Fruit fly (Drosophila melanogaster) whole organism, embryonic: ENCODE results near the gene MESK4.

Source experiments
- Adf1 ChIP-seq: fragments of 200-800 bp; sonication (Bioruptor generic); IDR thresholded peaks from 2 replicates; pipeline ENCODE4 v1.3.6; 2022; ENCODE audit warnings: missing biosample characterization, missing genetic modification characterization
- CG10147 ChIP-seq: fragments of 200-800 bp; sonication (Bioruptor generic); optimal IDR thresholded peaks from 2 replicates; lab custom pipeline; 2019; ENCODE audit warnings: missing biosample characterization, mild to moderate bottlenecking, missing genetic modification characterization, moderate library complexity
- CG10366 ChIP-seq: fragments of 200-800 bp; sonication (Bioruptor generic); IDR thresholded peaks from 2 replicates; pipeline ENCODE4 v1.3.6; 2022; ENCODE audit warnings: missing biosample characterization, missing genetic modification characterization
- CG12071 ChIP-seq: fragments of 200-800 bp; sonication (Bioruptor generic); optimal IDR thresholded peaks from 3 replicates; lab custom pipeline; 2018; ENCODE audit warnings: missing biosample characterization, mild to moderate bottlenecking, missing genetic modification characterization
- CG1233 ChIP-seq: fragments of 200-800 bp; sonication (Bioruptor generic); optimal IDR thresholded peaks from 4 replicates; lab custom pipeline; 2018; ENCODE audit warnings: missing biosample characterization, mild to moderate bottlenecking, missing genetic modification characterization
- CG14860 ChIP-seq: fragments of 200-800 bp; sonication (Bioruptor generic); IDR thresholded peaks from 3 replicates; pipeline ENCODE4 v1.3.6; 2022; ENCODE audit warnings: missing biosample characterization, missing genetic modification characterization; ENCODE audit not compliant: partially characterized antibody
- CG17361 ChIP-seq: fragments of 200-800 bp; sonication (Bioruptor generic); IDR thresholded peaks from 3 replicates; pipeline ENCODE4 v1.3.6; 2022; ENCODE audit warnings: missing biosample characterization, missing genetic modification characterization
- CG18599 ChIP-seq: fragments of 200-800 bp; sonication (Bioruptor generic); optimal IDR thresholded peaks from 3 replicates; lab custom pipeline; 2017; ENCODE audit warnings: missing biosample characterization, missing genetic modification characterization, mild to moderate bottlenecking, moderate library complexity, missing genetic modification reagents
- CG18764 ChIP-seq: fragments of 200-800 bp; sonication (Bioruptor generic); optimal IDR thresholded peaks from 3 replicates; lab custom pipeline; 2016; ENCODE audit warnings: missing biosample characterization, missing genetic modification characterization
- CG2120 ChIP-seq: fragments of 200-800 bp; sonication (Bioruptor generic); optimal IDR thresholded peaks from 3 replicates; lab custom pipeline; 2016; ENCODE audit warnings: missing biosample characterization, missing genetic modification characterization
- CG2678 ChIP-seq: fragments of 200-800 bp; sonication (Bioruptor generic); optimal IDR thresholded peaks from 3 replicates; lab custom pipeline; 2019; ENCODE audit warnings: missing biosample characterization, mild to moderate bottlenecking, missing genetic modification characterization, moderate library complexity
- CG30020 ChIP-seq: fragments of 200-800 bp; optimal IDR thresholded peaks from 2 replicates; lab custom pipeline; 2019; ENCODE audit warnings: missing biosample characterization, mild to moderate bottlenecking, missing genetic modification characterization, moderate library complexity
- CG34422 ChIP-seq: fragments of 200-800 bp; sonication (Bioruptor generic); IDR thresholded peaks from 3 replicates; pipeline ENCODE4 v1.3.6; 2022; ENCODE audit warnings: missing biosample characterization, missing genetic modification characterization
- CG4424 ChIP-seq: fragments of 200-800 bp; sonication (Bioruptor generic); optimal IDR thresholded peaks from 3 replicates; lab custom pipeline; 2016; ENCODE audit warnings: missing biosample characterization, missing genetic modification characterization
- CG6175 ChIP-seq: fragments of 200-800 bp; sonication (Bioruptor generic); IDR thresholded peaks from 3 replicates; pipeline ENCODE4 v1.3.6; 2022; ENCODE audit warnings: missing biosample characterization, missing genetic modification characterization
- CG6765 ChIP-seq: fragments of 200-800 bp; sonication (Bioruptor generic); optimal IDR thresholded peaks from 3 replicates; lab custom pipeline; 2017; ENCODE audit warnings: missing biosample characterization, mild to moderate bottlenecking, missing genetic modification characterization
- CG7928 ChIP-seq: fragments of 200-800 bp; sonication (Bioruptor generic); optimal IDR thresholded peaks from 2 replicates; lab custom pipeline; 2017; ENCODE audit warnings: missing biosample characterization, mild to moderate bottlenecking, missing genetic modification characterization
- D ChIP-seq, 2 experiments: fragments of 200-800 bp in 1 of 2; fragments of >200 bp in 1 of 2; sonication (Bioruptor generic) in 1 of 2; optimal IDR thresholded peaks; 2 replicates in 1 of 2; 3 replicates in 1 of 2; lab custom pipeline; 2017; ENCODE audit warnings: mild to moderate bottlenecking in 1 of 2, missing biosample characterization in 1 of 2, missing genetic modification characterization in 1 of 2, missing genetic modification reagents in 1 of 2
- Deaf1 ChIP-seq: fragments of 200-800 bp; optimal IDR thresholded peaks from 3 replicates; lab custom pipeline; 2019; ENCODE audit warnings: missing biosample characterization, mild to moderate bottlenecking, missing genetic modification characterization, moderate library complexity
- Dip3 ChIP-seq: fragments of 200-800 bp; sonication (Bioruptor generic); optimal IDR thresholded peaks from 3 replicates; lab custom pipeline; 2016; ENCODE audit warnings: missing biosample characterization, missing genetic modification characterization
- Doc3 ChIP-seq: fragments of 200-800 bp; sonication (Bioruptor generic); IDR thresholded peaks from 3 replicates; pipeline ENCODE4 v1.3.6; 2022; ENCODE audit warnings: missing biosample characterization, missing genetic modification characterization; ENCODE audit not compliant: partially characterized antibody
- Dp ChIP-seq: fragments of 200-800 bp; sonication (Bioruptor generic); optimal IDR thresholded peaks from 2 replicates; lab custom pipeline; 2018; ENCODE audit warnings: missing biosample characterization, mild to moderate bottlenecking, missing genetic modification characterization, moderate library complexity
- Ets65A ChIP-seq: fragments of 200-800 bp; sonication (Bioruptor generic); peaks from one replicate; lab custom pipeline; 2016; ENCODE audit warnings: missing biosample characterization, missing genetic modification characterization
- GATAe ChIP-seq: fragments of 200-800 bp; sonication (Bioruptor generic); conservative IDR thresholded peaks from 2 replicates; pipeline ENCODE4 v1.3.6; 2022; ENCODE audit warnings: missing biosample characterization, missing genetic modification characterization
- HLH3B ChIP-seq: fragments of 200-800 bp; sonication (Bioruptor generic); IDR thresholded peaks from 2 replicates; pipeline ENCODE4 v1.3.6; 2022; ENCODE audit warnings: missing biosample characterization, missing genetic modification characterization
- MESR4 ChIP-seq: fragments of 200-800 bp; sonication (Bioruptor generic); optimal IDR thresholded peaks from 2 replicates; lab custom pipeline; 2018; ENCODE audit warnings: missing biosample characterization, mild to moderate bottlenecking, missing genetic modification characterization, moderate library complexity
- Max ChIP-seq: fragments of 200-800 bp; sonication (Bioruptor generic); optimal IDR thresholded peaks from 2 replicates; lab custom pipeline; 2016; ENCODE audit warnings: missing biosample characterization, mild to moderate bottlenecking, missing genetic modification characterization
- NC2α ChIP-seq: fragments of 200-800 bp; sonication (Bioruptor generic); optimal IDR thresholded peaks from 2 replicates; lab custom pipeline; 2016; ENCODE audit warnings: missing biosample characterization, missing genetic modification characterization
- NC2β ChIP-seq: fragments of 200-800 bp; sonication (Bioruptor generic); optimal IDR thresholded peaks from 2 replicates; lab custom pipeline; 2016; ENCODE audit warnings: missing biosample characterization, missing genetic modification characterization
- Oli ChIP-seq: fragments of 200-800 bp; sonication (Bioruptor generic); optimal IDR thresholded peaks from 2 replicates; lab custom pipeline; 2018; ENCODE audit warnings: missing biosample characterization, mild to moderate bottlenecking, missing genetic modification characterization, moderate library complexity
- Rx ChIP-seq: fragments of 200-800 bp; sonication (Bioruptor generic); IDR thresholded peaks from 2 replicates; pipeline ENCODE4 v1.3.6; 2022; ENCODE audit warnings: missing biosample characterization, missing genetic modification characterization
- Sox102F ChIP-seq: fragments of 200-800 bp; sonication (Bioruptor generic); optimal IDR thresholded peaks from 2 replicates; lab custom pipeline; 2018; ENCODE audit warnings: missing biosample characterization, mild to moderate bottlenecking, missing genetic modification characterization, moderate library complexity
- Ssrp ChIP-seq: fragments of 200-800 bp; sonication (Bioruptor generic); optimal IDR thresholded peaks from 2 replicates; lab custom pipeline; 2018; ENCODE audit warnings: missing biosample characterization, mild to moderate bottlenecking, missing genetic modification characterization, moderate library complexity
- ab ChIP-seq: fragments of 200-800 bp; sonication (Bioruptor generic); optimal IDR thresholded peaks from 2 replicates; lab custom pipeline; 2016; ENCODE audit warnings: missing biosample characterization, missing genetic modification characterization
- al ChIP-seq: fragments of 200-800 bp; sonication (Bioruptor generic); IDR thresholded peaks from 2 replicates; pipeline ENCODE4 v1.3.6; 2022; ENCODE audit warnings: missing biosample characterization, missing genetic modification characterization
- amos ChIP-seq: fragments of 200-800 bp; sonication (Bioruptor generic); IDR thresholded peaks from 2 replicates; pipeline ENCODE4 v1.3.6; 2022; ENCODE audit warnings: missing biosample characterization, missing genetic modification characterization; ENCODE audit not compliant: partially characterized antibody
- bbx ChIP-seq: fragments of 200-800 bp; sonication (Bioruptor generic); IDR thresholded peaks from 2 replicates; pipeline ENCODE4 v1.3.6; 2022; ENCODE audit warnings: missing biosample characterization, missing genetic modification characterization; ENCODE audit not compliant: partially characterized antibody
- br ChIP-seq: fragments of >200 bp; optimal IDR thresholded peaks from 2 replicates; lab custom pipeline; 2017
- crol ChIP-seq: fragments of 200-800 bp; sonication (Bioruptor generic); IDR thresholded peaks from 2 replicates; pipeline ENCODE4 v1.3.6; 2022; ENCODE audit warnings: missing biosample characterization, missing genetic modification characterization
- da ChIP-seq: fragments of 200-800 bp; sonication (Bioruptor generic); optimal IDR thresholded peaks from 2 replicates; lab custom pipeline; 2016; ENCODE audit warnings: missing biosample characterization, missing genetic modification characterization
- danr ChIP-seq: fragments of 200-800 bp; sonication (Bioruptor generic); IDR thresholded peaks from 2 replicates; pipeline ENCODE4 v1.3.6; 2022; ENCODE audit warnings: missing biosample characterization, missing genetic modification characterization
- fd64A ChIP-seq: fragments of 200-800 bp; sonication (Bioruptor generic); optimal IDR thresholded peaks from 3 replicates; lab custom pipeline; 2018; ENCODE audit warnings: missing biosample characterization, mild to moderate bottlenecking, missing genetic modification characterization
- fru ChIP-seq: fragments of >200 bp; optimal IDR thresholded peaks from 2 replicates; lab custom pipeline; 2017
- gcm2 ChIP-seq: fragments of 200-800 bp; sonication (Bioruptor generic); optimal IDR thresholded peaks from 2 replicates; lab custom pipeline; 2016; ENCODE audit warnings: missing biosample characterization, missing genetic modification characterization
- grau ChIP-seq: fragments of 200-800 bp; optimal IDR thresholded peaks from 3 replicates; lab custom pipeline; 2019; ENCODE audit warnings: missing biosample characterization, mild to moderate bottlenecking, missing genetic modification characterization, moderate library complexity
- h ChIP-seq: fragments of >200 bp; optimal IDR thresholded peaks from 2 replicates; lab custom pipeline; 2017
- p53 ChIP-seq: fragments of 200-800 bp; sonication (Bioruptor generic); optimal IDR thresholded peaks from 2 replicates; lab custom pipeline; 2016; ENCODE audit warnings: missing biosample characterization, missing genetic modification characterization
- pan ChIP-seq, 4 experiments: fragments of >200 bp in 3 of 4; fragments of 200-800 bp in 1 of 4; sonication (Bioruptor generic) in 1 of 4; optimal IDR thresholded peaks in 3 of 4; IDR thresholded peaks in 1 of 4; 2 replicates each; pipeline versions ENCODE4 v1.3.6 to Lab custom; 2017 to 2022; ENCODE audit warnings: missing biosample characterization in 2 of 4, missing genetic modification characterization in 2 of 4, mixed read lengths in 1 of 4
- slbo ChIP-seq: fragments of 200-800 bp; sonication (Bioruptor generic); IDR thresholded peaks from 2 replicates; pipeline ENCODE4 v1.3.6; 2022; ENCODE audit warnings: missing biosample characterization, missing genetic modification characterization
- tio ChIP-seq: fragments of 200-800 bp; sonication (Bioruptor generic); optimal IDR thresholded peaks from 2 replicates; lab custom pipeline; 2017; ENCODE audit warnings: missing biosample characterization, missing genetic modification characterization, inconsistent platforms
- z ChIP-seq: fragments of 200-800 bp; sonication (Bioruptor generic); IDR thresholded peaks from 3 replicates; pipeline ENCODE4 v1.3.6; 2022; ENCODE audit warnings: missing biosample characterization, missing genetic modification characterization
- zfh1 ChIP-seq: fragments of 200-800 bp; sonication (Bioruptor generic); IDR thresholded peaks from 3 replicates; pipeline ENCODE4 v1.3.6; 2022; ENCODE audit warnings: missing biosample characterization, missing genetic modification characterization

MESK4 gene

dm6 chr3R:16991781-16992180, 3.2 kb downstream of the MESK4 start, which contains the start of gene EMC2B (continued):
- TF ChIP-seq CG2120 (GFP tag; lab: Kevin White, UChicago) (peak; percentile 69), MESR4 (GFP tag; lab: Kevin White, UChicago) (peak; percentile 53), CG7928 (GFP tag; lab: Kevin White, UChicago) (no peak), NC2β (peak; percentile 17), tio (no peak), grau (tag; lab: Kevin White, UChicago) (peak; percentile 34), GATAe (GFP tag; lab: Robert Waterston, UW) (no peak), Max (no peak), Ets65A (GFP tag; lab: Kevin White, UChicago) (peak; percentile 94), Adf1 (GFP tag; lab: Robert Waterston, UW) (no peak), Dip3 (peak; percentile 35), h (no peak), danr (GFP tag; lab: Robert Waterston, UW) (no peak), CG10147 (GFP tag; lab: Kevin White, UChicago) (no peak), NC2α (GFP tag; lab: Kevin White, UChicago) (no peak), Deaf1 (tag; lab: Kevin White, UChicago) (no peak), CG1233 (GFP tag; lab: Kevin White, UChicago) (no peak), Doc3 (GFP tag; lab: Robert Waterston, UW) (no peak), CG34422 (GFP tag; lab: Robert Waterston, UW) (no peak), CG6765 (GFP tag; lab: Kevin White, UChicago) (no peak), Dp (peak; percentile 20), Ssrp (tag; lab: Kevin White, UChicago) (no peak), CG6175 (GFP tag; lab: Robert Waterston, UW) (no peak), CG18764 (peak; percentile 39), ab (GFP tag; lab: Kevin White, UChicago) (no peak), CG14860 (GFP tag; lab: Robert Waterston, UW) (no peak), gcm2 (GFP tag; lab: Kevin White, UChicago) (no peak), slbo (GFP tag; lab: Robert Waterston, UW) (no peak), Sox102F (no peak), fru (lab: Kevin White, UChicago) (no peak), CG17361 (GFP tag; lab: Robert Waterston, UW) (no peak), Rx (GFP tag; lab: Robert Waterston, UW) (no peak), bbx (no peak), zfh1 (GFP tag; lab: Robert Waterston, UW) (no peak), br (lab: Kevin White, UChicago) (no peak), pan (optimal IDR thresholded peaks at IDR 0.05; lab: Kevin White, UChicago) (no peak), pan (GFP tag; optimal IDR thresholded peaks at IDR 0.05 in 1 of 2, IDR thresholded peaks at IDR 0.05 in 1 of 2) (no peak), CG30020 (tag; lab: Kevin White, UChicago) (no peak), CG4424 (GFP tag; lab: Kevin White, UChicago) (peak; percentile 5), D (optimal IDR thresholded peaks at IDR 0.05; lab: Kevin White, UChicago) (no peak), D (GFP tag; optimal IDR thresholded peaks at IDR 0.05; lab: Kevin White, UChicago) (no peak), z (no peak), p53 (GFP tag; lab: Kevin White, UChicago) (no peak), HLH3B (GFP tag; lab: Robert Waterston, UW) (no peak), CG10366 (GFP tag; lab: Robert Waterston, UW) (no peak), fd64A (GFP tag; lab: Kevin White, UChicago) (no peak), CG18599 (GFP tag; lab: Kevin White, UChicago) (no peak), CG2678 (peak; percentile 46), CG12071 (GFP tag; lab: Kevin White, UChicago) (no peak), da (GFP tag; lab: Kevin White, UChicago) (no peak), al (GFP tag; lab: Robert Waterston, UW) (no peak), amos (GFP tag; lab: Robert Waterston, UW) (no peak), crol (GFP tag; lab: Robert Waterston, UW) (no peak), Oli (tag; lab: Kevin White, UChicago) (peak; percentile 34)
